Fruit fly (Drosophila melanogaster): Measurements from ENCODE around the gene CG6310.
A peak's percentile ranks its signal among the peaks of the same experiment; 100 is the strongest.

The CG6310 gene

DNA sequence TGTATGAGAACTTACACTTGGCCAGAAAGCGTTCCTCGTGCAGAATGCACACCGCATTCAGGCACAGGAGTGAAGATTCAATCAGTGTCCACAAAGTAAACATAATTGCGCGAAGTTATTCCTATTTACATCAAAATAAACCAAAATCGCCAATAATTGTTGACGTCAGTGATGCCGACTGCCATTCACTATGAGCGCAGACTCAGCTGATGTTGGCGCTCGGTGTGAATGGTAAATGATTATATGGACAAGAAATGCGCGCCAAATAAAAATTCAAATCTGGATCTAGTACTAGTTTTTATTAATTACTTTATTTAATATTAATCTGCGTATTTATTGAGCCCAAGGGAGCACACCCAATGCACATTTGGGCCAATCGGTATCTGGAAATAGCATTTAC, 7.2 kb downstream of the CG6310 start, which contains the start of gene CG32069 (continued):
- TF ChIP-seq Dfd (GFP tag; optimal IDR thresholded peaks at IDR 0.05) (no peak), Vsx1 (GFP tag; optimal IDR thresholded peaks at IDR 0.05) (no peak), Dp (GFP tag; optimal IDR thresholded peaks at IDR 0.05) (peak; percentile 84), MESR4 (GFP tag; optimal IDR thresholded peaks at IDR 0.05) (peak; percentile 54), Deaf1 (tag; optimal IDR thresholded peaks at IDR 0.05) (no peak), CG4707 (GFP tag; optimal IDR thresholded peaks at IDR 0.05) (no peak), CG11504 (tag; optimal IDR thresholded peaks at IDR 0.05) (no peak), sug (tag; optimal IDR thresholded peaks at IDR 0.05) (no peak), Hr3 (GFP tag; optimal IDR thresholded peaks at IDR 0.05) (no peak), ash1 (GFP tag; optimal IDR thresholded peaks at IDR 0.05) (no peak), Max (GFP tag; optimal IDR thresholded peaks at IDR 0.05) (no peak)

- TF ChIP-seq ac (GFP tag; optimal IDR thresholded peaks at IDR 0.05) (no peak), CG11504 (tag; optimal IDR thresholded peaks at IDR 0.05) (peak; percentile 86), CG12155 (GFP tag; optimal IDR thresholded peaks at IDR 0.05) (peak; percentile 64), crol (GFP tag; IDR thresholded peaks at IDR 0.05) (no peak), CG32767 (GFP tag; IDR thresholded peaks at IDR 0.05) (0 out of 2 replicates have a peak, but pooled peaks have one; percentile 21), NFAT (GFP tag; IDR thresholded peaks at IDR 0.05) (peak; percentile 45; the same call in 1 of the 2 replicates), Deaf1 (tag; optimal IDR thresholded peaks at IDR 0.05) (peak; percentile 66), dpn (GFP tag; optimal IDR thresholded peaks at IDR 0.05) (peak; percentile 69 to 77), CG10321 (GFP tag; IDR thresholded peaks at IDR 0.05) (no peak), Spps (tag; optimal IDR thresholded peaks at IDR 0.05) (peak; percentile 65), gem (tag; optimal IDR thresholded peaks at IDR 0.05) (peak; percentile 90), CHES-1-like (GFP tag; optimal IDR thresholded peaks at IDR 0.05) (peak; percentile 11), CG15073 (GFP tag; optimal IDR thresholded peaks at IDR 0.05) (no peak), prd (optimal IDR thresholded peaks at IDR 0.05) (no peak), prd (GFP tag; IDR thresholded peaks at IDR 0.05) (peak; percentile 61; the same call in 2 of the 3 replicates), h (optimal IDR thresholded peaks at IDR 0.05) (no peak), rib (GFP tag; IDR thresholded peaks at IDR 0.05) (no peak), CG6689 (GFP tag; IDR thresholded peaks at IDR 0.05) (peak; percentile 72), row (GFP tag; IDR thresholded peaks at IDR 0.05) (peak; percentile 93), Hmx (GFP tag; optimal IDR thresholded peaks at IDR 0.05) (no peak), CG11247 (GFP tag; IDR thresholded peaks at IDR 0.05) (peak; percentile 50), Myb (GFP tag; optimal IDR thresholded peaks at IDR 0.05) (no peak), CG10979 (tag; optimal IDR thresholded peaks at IDR 0.05) (peak; percentile 81), Rfx (GFP tag; IDR thresholded peaks at IDR 0.05) (peak; percentile 79), CG4404 (GFP tag; IDR thresholded peaks at IDR 0.05) (0 out of 2 replicates have a peak, but pooled peaks have one; percentile 14), hkb (optimal IDR thresholded peaks at IDR 0.05) (no peak), hkb (GFP tag; IDR thresholded peaks at IDR 0.05) (peak; percentile 86), so (GFP tag; IDR thresholded peaks at IDR 0.05) (peak; percentile 53; the same call in 1 of the 3 replicates), CG34224 (GFP tag; IDR thresholded peaks at IDR 0.05; ENCODE audit: partially characterized antibody) (no peak), Blimp-1 (GFP tag; optimal IDR thresholded peaks at IDR 0.05) (peak; percentile 78), Camta (GFP tag; optimal IDR thresholded peaks at IDR 0.05) (peak; percentile 19), Atf6 (GFP tag; IDR thresholded peaks at IDR 0.05) (peak; percentile 66), CG14860 (GFP tag; IDR thresholded peaks at IDR 0.05; ENCODE audit: partially characterized antibody) (no peak), CoRest (tag; optimal IDR thresholded peaks at IDR 0.05) (peak; percentile 85), Hr39 (optimal IDR thresholded peaks at IDR 0.05) (no peak), gsb (GFP tag; IDR thresholded peaks at IDR 0.05) (peak; percentile 74), cato (GFP tag; optimal IDR thresholded peaks at IDR 0.05; ENCODE audit: borderline replicate concordance) (no peak), sob (GFP tag; IDR thresholded peaks at IDR 0.05) (peak; percentile 76), ind (GFP tag; optimal IDR thresholded peaks at IDR 0.05) (peak; percentile 75), Six4 (GFP tag; optimal IDR thresholded peaks at IDR 0.05) (peak; percentile 29), otp (GFP tag; IDR thresholded peaks at IDR 0.05) (no peak), emc (GFP tag; optimal IDR thresholded peaks at IDR 0.05) (no peak), her (GFP tag; optimal IDR thresholded peaks at IDR 0.05) (no peak)
These were observed 8.5 kb downstream of the CG6310 start, which contains the start of the genes CG6321 and Blos2 for dm6 chr3L:11061200-11061599. Gene CG6321, minus strand, starts transcription at chr3L:11061224. Gene Blos2, plus strand, starts transcription at chr3L:11061571.
